Worm (Caenorhabditis elegans): ENCODE data around the gene apl-1.

apl-1 gene

ce11 chrX:5085465-5085864 lies 31.2 kb downstream of the apl-1 start (continued):
- peak; percentile 75 for TF ChIP-seq ceh-27 (GFP tag; optimal IDR thresholded peaks at IDR 0.05)
- TF ChIP-seq T07F8.4 (tag; optimal IDR thresholded peaks at IDR 0.05): peak; percentile 64
- peak; percentile 56; the same call in 1 of the 2 replicates for TF ChIP-seq C17E4.6 (GFP tag; IDR thresholded peaks at IDR 0.05)
- TF ChIP-seq aptf-2 (GFP tag; conservative IDR thresholded peaks at IDR 0.05): no peak
- no peak for TF ChIP-seq ceh-91 (GFP tag; IDR thresholded peaks at IDR 0.05)
- TF ChIP-seq snpc-3.4 (tag; optimal IDR thresholded peaks at IDR 0.05): peak; percentile 68
- peak; percentile 69 for TF ChIP-seq ekl-4 (GFP tag; IDR thresholded peaks at IDR 0.05)
- peak; percentile 90 for TF ChIP-seq lin-40 (tag; optimal IDR thresholded peaks at IDR 0.05)
- peak; percentile 90 for TF ChIP-seq dox-1 (GFP tag; IDR thresholded peaks at IDR 0.05)
- peak; percentile 65 to 81 for TF ChIP-seq let-607 (tag; optimal IDR thresholded peaks at IDR 0.05)
- TF ChIP-seq egl-44 (GFP tag; IDR thresholded peaks at IDR 0.05): peak; percentile 76; the same call in 1 of the 2 replicates

- TF ChIP-seq K11D2.4 (GFP tag; IDR thresholded peaks at IDR 0.05): no peak
- TF ChIP-seq let-526 (GFP tag; IDR thresholded peaks at IDR 0.05): 0 out of 2 replicates have a peak, but pooled peaks have one; percentile 28
- no peak for TF ChIP-seq ztf-6 (GFP tag; IDR thresholded peaks at IDR 0.05)
Measured at ce11 chrX:5084495-5084894, 32.2 kb downstream of the apl-1 start, which contains the start of gene ets-5. Gene ets-5, minus strand, starts transcription at chrX:5084526.

ce11 chrX:5084080-5084479 lies 32.6 kb downstream of the apl-1 start:
- TF ChIP-seq ZK185.1 (tag; optimal IDR thresholded peaks at IDR 0.05; ENCODE audit: poor library complexity, severe bottlenecking) (no peak), Y95B8A.8 (GFP tag; IDR thresholded peaks at IDR 0.05) (no peak), zfh-2 (GFP tag; conservative IDR thresholded peaks at IDR 0.05) (0 out of 2 replicates have a peak, but pooled peaks have one; percentile 34)

ce11 chrX:5079297-5079696 lies 37.4 kb downstream of the apl-1 start:
- TF ChIP-seq Y67H2A.10 (GFP tag; conservative IDR thresholded peaks at IDR 0.05) (no peak), lsy-27 (tag; optimal IDR thresholded peaks at IDR 0.05; ENCODE audit: borderline replicate concordance, insufficient read depth) (no peak), B0261.1 (tag; optimal IDR thresholded peaks at IDR 0.05) (no peak), F52B5.7 (tag; optimal IDR thresholded peaks at IDR 0.05) (no peak), lin-40 (tag; optimal IDR thresholded peaks at IDR 0.05) (peak; percentile 8), snpc-1.3 (tag; optimal IDR thresholded peaks at IDR 0.05; ENCODE audit: insufficient read depth) (no peak), K11D2.4 (GFP tag; IDR thresholded peaks at IDR 0.05) (0 out of 2 replicates have a peak, but pooled peaks have one; percentile 25), attf-3 (GFP tag; conservative IDR thresholded peaks at IDR 0.05) (no peak), efl-1 (GFP tag; optimal IDR thresholded peaks at IDR 0.05) (no peak), ztf-22 (GFP tag; optimal IDR thresholded peaks at IDR 0.05) (no peak), ceh-91 (GFP tag; IDR thresholded peaks at IDR 0.05) (no peak), ccch-3 (GFP tag; optimal IDR thresholded peaks at IDR 0.05) (no peak), B0035.1 (tag; optimal IDR thresholded peaks at IDR 0.05) (no peak)

- TF ChIP-seq snpc-4 (GFP tag; optimal IDR thresholded peaks at IDR 0.05) (no peak), snpc-4 (tag; optimal IDR thresholded peaks at IDR 0.05) (peak in 1 of 4 experiments; percentile 13), bed-2 (GFP tag; IDR thresholded peaks at IDR 0.05) (no peak), B0019.2 (GFP tag; conservative IDR thresholded peaks at IDR 0.05) (no peak), tbx-9 (tag; optimal IDR thresholded peaks at IDR 0.05; ENCODE audit: borderline replicate concordance) (no peak), ztf-26 (tag; optimal IDR thresholded peaks at IDR 0.05) (peak; percentile 66), zfh-2 (GFP tag; conservative IDR thresholded peaks at IDR 0.05) (peak; percentile 97), F57A8.1 (GFP tag; optimal IDR thresholded peaks at IDR 0.05) (no peak), hlh-12 (tag; optimal IDR thresholded peaks at IDR 0.05) (no peak), atf-7 (tag; optimal IDR thresholded peaks at IDR 0.05) (peak; percentile 28), let-526 (GFP tag; IDR thresholded peaks at IDR 0.05) (no peak), akir-1 (GFP tag; optimal IDR thresholded peaks at IDR 0.05) (no peak), dpff-1 (tag; optimal IDR thresholded peaks at IDR 0.05) (no peak), Y67H2A.10 (GFP tag; conservative IDR thresholded peaks at IDR 0.05) (no peak), B0336.3 (GFP tag; IDR thresholded peaks at IDR 0.05) (peak; percentile 27; the same call in 1 of the 2 replicates), lin-40 (tag; optimal IDR thresholded peaks at IDR 0.05) (peak; percentile 46), nfyb-1 (GFP tag; IDR thresholded peaks at IDR 0.05) (peak; percentile 40; the same call in 1 of the 2 replicates)
Measured at ce11 chrX:5077696-5078343, 38.8 kb downstream of the apl-1 start, which contains the start of gene cal-5. Gene cal-5, minus strand, starts transcription at chrX:5077961.

All from whole organism, young adult.